Worm (Caenorhabditis elegans) whole organism, L1 larva: ENCODE data around the gene attf-3.

Experiments
- C16A3.4 ChIP-seq: fragments of 150-350 bp; optimal IDR thresholded peaks from 2 replicates; lab custom pipeline; 2014; ENCODE audit warnings: missing biosample characterization, missing genetic modification characterization
- F16B12.6 ChIP-seq: fragments of 150-350 bp; optimal IDR thresholded peaks from 2 replicates; lab custom pipeline; 2014; ENCODE audit warnings: missing biosample characterization, missing genetic modification characterization
- Y116A8C.19 ChIP-seq: sonication (generic microtip); optimal IDR thresholded peaks from 2 replicates; lab custom pipeline; 2016; ENCODE audit warnings: missing compliant biosample characterization, missing genetic modification characterization, borderline replicate concordance
- alr-1 ChIP-seq: fragments of 200-800 bp; sonication (Bioruptor generic); optimal IDR thresholded peaks from 2 replicates; lab custom pipeline; 2018; ENCODE audit warnings: borderline replicate concordance, mild to moderate bottlenecking, missing genetic modification characterization, missing compliant biosample characterization
- aly-2 ChIP-seq: fragments of 150-350 bp; optimal IDR thresholded peaks from 2 replicates; lab custom pipeline; 2014; ENCODE audit warnings: missing biosample characterization, missing genetic modification characterization
- blmp-1 ChIP-seq: fragments of 150-350 bp; optimal IDR thresholded peaks from 2 replicates; lab custom pipeline; 2014; ENCODE audit warnings: missing biosample characterization, missing genetic modification characterization
- ceh-8 ChIP-seq: fragments of 200-800 bp; sonication (Bioruptor generic); optimal IDR thresholded peaks from 2 replicates; lab custom pipeline; 2018; ENCODE audit warnings: mild to moderate bottlenecking, missing genetic modification characterization, moderate library complexity, missing compliant biosample characterization
- ceh-82 ChIP-seq, 3 experiments: fragments of 150-350 bp in 1 of 3; sonication (generic microtip) in 2 of 3; optimal IDR thresholded peaks; 2 replicates each; lab custom pipeline; 2014 to 2017; ENCODE audit warnings: missing biosample characterization in 3 of 3, missing genetic modification characterization in 3 of 3
- ceh-90 ChIP-seq: sonication (generic microtip); optimal IDR thresholded peaks from 2 replicates; lab custom pipeline; 2016; ENCODE audit warnings: missing genetic modification characterization, missing compliant biosample characterization
- dpl-1 ChIP-seq, 3 experiments: fragments of 150-350 bp in 2 of 3; sonication (generic microtip) in 1 of 3; optimal IDR thresholded peaks; 2 replicates each; lab custom pipeline; 2014 to 2017; ENCODE audit warnings: missing biosample characterization in 3 of 3, missing genetic modification characterization in 3 of 3, missing genetic modification reagents in 3 of 3
- dsc-1 ChIP-seq: sonication (generic microtip); optimal IDR thresholded peaks from 2 replicates; lab custom pipeline; 2016; ENCODE audit warnings: mild to moderate bottlenecking, missing genetic modification characterization, missing compliant biosample characterization
- efl-1 ChIP-seq, 4 experiments: fragments of 150-350 bp; optimal IDR thresholded peaks in 3 of 4; peaks in 1 of 4; 1 replicate in 1 of 4; 2 replicates in 3 of 4; lab custom pipeline; 2014; ENCODE audit warnings: missing biosample characterization in 2 of 4, missing genetic modification characterization in 2 of 4, missing genetic modification reagents in 2 of 4
- elt-3 ChIP-seq, 6 experiments: fragments of 150-350 bp in 1 of 6; sonication (generic microtip); optimal IDR thresholded peaks; 2 replicates each; lab custom pipeline; 2017 to 2018; ENCODE audit warnings: missing biosample characterization in 6 of 6, missing genetic modification characterization in 6 of 6, inconsistent platforms in 1 of 6
- ets-5 ChIP-seq: fragments of 200-800 bp; sonication (Bioruptor generic); IDR thresholded peaks from 2 replicates; pipeline ENCODE4 v1.3.6; 2022; ENCODE audit warnings: missing genetic modification characterization, missing compliant biosample characterization
- fkh-10 ChIP-seq: sonication (generic microtip); optimal IDR thresholded peaks from 2 replicates; lab custom pipeline; 2017; ENCODE audit warnings: missing biosample characterization, missing genetic modification reagents, missing genetic modification characterization
- fos-1 ChIP-seq: fragments of 150-350 bp; optimal IDR thresholded peaks from 2 replicates; lab custom pipeline; 2014; ENCODE audit warnings: missing biosample characterization, missing genetic modification characterization
- grh-1 ChIP-seq: fragments of 200-800 bp; sonication (Bioruptor generic); IDR thresholded peaks from 2 replicates; pipeline ENCODE4 v1.3.6; 2022; ENCODE audit warnings: missing genetic modification reagents, missing genetic modification characterization, missing compliant biosample characterization
- hlh-4 ChIP-seq: sonication (generic microtip); optimal IDR thresholded peaks from 2 replicates; lab custom pipeline; 2016; ENCODE audit warnings: mild to moderate bottlenecking, missing genetic modification characterization, missing compliant biosample characterization
- hpl-2 ChIP-seq: fragments of 150-350 bp; optimal IDR thresholded peaks from 2 replicates; lab custom pipeline; 2014; ENCODE audit warnings: missing biosample characterization, missing genetic modification reagents, missing genetic modification characterization
- irx-1 ChIP-seq: sonication (generic microtip); optimal IDR thresholded peaks from 2 replicates; lab custom pipeline; 2016; ENCODE audit warnings: missing genetic modification characterization, missing compliant biosample characterization
- lin-13 ChIP-seq: fragments of 150-350 bp; optimal IDR thresholded peaks from 2 replicates; lab custom pipeline; 2014; ENCODE audit warnings: missing biosample characterization, missing genetic modification reagents, missing genetic modification characterization
- lin-14 ChIP-seq: fragments of 200-800 bp; sonication (Bioruptor generic); optimal IDR thresholded peaks from 2 replicates; lab custom pipeline; 2018; ENCODE audit warnings: mild to moderate bottlenecking, missing genetic modification characterization, moderate library complexity, missing compliant biosample characterization
- lin-35 ChIP-seq, 2 experiments: fragments of 150-350 bp; optimal IDR thresholded peaks; 2 replicates each; lab custom pipeline; 2014; ENCODE audit warnings: missing biosample characterization in 2 of 2, missing genetic modification characterization in 2 of 2, missing genetic modification reagents in 2 of 2
- lin-39 ChIP-seq: fragments of 150-350 bp; optimal IDR thresholded peaks from 2 replicates; lab custom pipeline; 2014; ENCODE audit warnings: missing biosample characterization, missing genetic modification reagents, missing genetic modification characterization
- lir-3 ChIP-seq: sonication (generic microtip); optimal IDR thresholded peaks from 2 replicates; lab custom pipeline; 2016; ENCODE audit warnings: mild to moderate bottlenecking, missing genetic modification characterization, moderate library complexity, missing compliant biosample characterization; ENCODE audit not compliant: poor library complexity
- mab-9 ChIP-seq: fragments of 200-800 bp; sonication (Bioruptor generic); IDR thresholded peaks from 2 replicates; pipeline ENCODE4 v1.3.6; 2022; ENCODE audit warnings: missing genetic modification reagents, missing genetic modification characterization, missing compliant biosample characterization
- mef-2 ChIP-seq: fragments of 150-350 bp; optimal IDR thresholded peaks from 2 replicates; lab custom pipeline; 2014; ENCODE audit warnings: missing biosample characterization, missing genetic modification characterization
- nhr-11 ChIP-seq: fragments of 150-350 bp; optimal IDR thresholded peaks from 2 replicates; lab custom pipeline; 2014; ENCODE audit warnings: missing biosample characterization, missing genetic modification characterization
- nhr-12 ChIP-seq: sonication (generic microtip); optimal IDR thresholded peaks from 2 replicates; lab custom pipeline; 2017; ENCODE audit warnings: missing biosample characterization, missing genetic modification characterization
- nhr-19 ChIP-seq: fragments of 200-800 bp; sonication (Bioruptor generic); conservative IDR thresholded peaks from 2 replicates; pipeline ENCODE4 v1.3.6; 2022; ENCODE audit warnings: missing genetic modification characterization, missing compliant biosample characterization
- nhr-20 ChIP-seq: sonication (generic microtip); optimal IDR thresholded peaks from 2 replicates; lab custom pipeline; 2016; ENCODE audit warnings: mild to moderate bottlenecking, missing genetic modification characterization, missing compliant biosample characterization
- nhr-47 ChIP-seq: sonication (generic microtip); optimal IDR thresholded peaks from 2 replicates; lab custom pipeline; 2016; ENCODE audit warnings: mild to moderate bottlenecking, missing genetic modification characterization, moderate library complexity, missing compliant biosample characterization
- nhr-77 ChIP-seq: fragments of 150-350 bp; optimal IDR thresholded peaks from 2 replicates; lab custom pipeline; 2014; ENCODE audit warnings: missing biosample characterization, missing genetic modification characterization
- nhr-85 ChIP-seq: sonication (generic microtip); peaks from one replicate; lab custom pipeline; 2016; ENCODE audit warnings: missing genetic modification characterization, inconsistent platforms, missing compliant biosample characterization
- nhr-90 ChIP-seq: sonication (generic microtip); optimal IDR thresholded peaks from 2 replicates; lab custom pipeline; 2016; ENCODE audit warnings: mild to moderate bottlenecking, missing genetic modification characterization, missing compliant biosample characterization; ENCODE audit not compliant: poor library complexity
- pqm-1 ChIP-seq: sonication (generic microtip); optimal IDR thresholded peaks from 3 replicates; lab custom pipeline; 2017; ENCODE audit warnings: missing biosample characterization, missing genetic modification characterization
- rnt-1 ChIP-seq: sonication (generic microtip); optimal IDR thresholded peaks from 2 replicates; lab custom pipeline; 2016; ENCODE audit warnings: mild to moderate bottlenecking, missing genetic modification characterization, moderate library complexity, missing compliant biosample characterization
- snpc-4 ChIP-seq: fragments of 150-350 bp; optimal IDR thresholded peaks from 2 replicates; lab custom pipeline; 2014; ENCODE audit warnings: missing biosample characterization, missing genetic modification characterization
- snu-23 ChIP-seq: sonication (generic microtip); optimal IDR thresholded peaks from 2 replicates; lab custom pipeline; 2016; ENCODE audit warnings: missing genetic modification characterization, missing compliant biosample characterization
- sox-4 ChIP-seq: sonication (generic microtip); optimal IDR thresholded peaks from 2 replicates; lab custom pipeline; 2016; ENCODE audit warnings: missing genetic modification characterization, missing compliant biosample characterization
- sptf-1 ChIP-seq: fragments of 150-350 bp; optimal IDR thresholded peaks from 2 replicates; lab custom pipeline; 2014; ENCODE audit warnings: missing biosample characterization, missing genetic modification characterization
- sup-37 ChIP-seq: fragments of 200-800 bp; sonication (Bioruptor generic); optimal IDR thresholded peaks from 2 replicates; lab custom pipeline; 2018; ENCODE audit warnings: mild to moderate bottlenecking, missing genetic modification characterization, missing compliant biosample characterization
- swsn-7 ChIP-seq: sonication (generic microtip); optimal IDR thresholded peaks from 2 replicates; lab custom pipeline; 2016; ENCODE audit warnings: missing genetic modification characterization, missing compliant biosample characterization
- unc-30 ChIP-seq: sonication (generic microtip); optimal IDR thresholded peaks from 2 replicates; lab custom pipeline; 2017; ENCODE audit warnings: missing biosample characterization, missing genetic modification characterization
- unc-62 ChIP-seq: fragments of 150-350 bp; optimal IDR thresholded peaks from 2 replicates; lab custom pipeline; 2014; ENCODE audit warnings: missing biosample characterization, missing genetic modification reagents, missing genetic modification characterization
- unc-86 ChIP-seq: sonication (generic microtip); optimal IDR thresholded peaks from 2 replicates; lab custom pipeline; 2016; ENCODE audit warnings: missing genetic modification characterization, missing compliant biosample characterization
- unc-98 ChIP-seq: fragments of 200-800 bp; sonication (Bioruptor generic); IDR thresholded peaks from 2 replicates; pipeline ENCODE4 v1.3.6; 2022; ENCODE audit warnings: missing genetic modification characterization, missing compliant biosample characterization
- zag-1 ChIP-seq: fragments of 150-350 bp; optimal IDR thresholded peaks from 2 replicates; lab custom pipeline; 2014; ENCODE audit warnings: missing biosample characterization, missing genetic modification characterization
- ztf-11 ChIP-seq, 2 experiments: sonication (generic microtip); optimal IDR thresholded peaks; 2 replicates each; lab custom pipeline; 2016 to 2017; ENCODE audit warnings: missing genetic modification characterization in 2 of 2, missing biosample characterization in 1 of 2, missing compliant biosample characterization in 1 of 2

attf-3 gene

ce11 chrIII:67025-67424, 19.2 kb downstream of the attf-3 start (continued):
- TF ChIP-seq snpc-4 (no peak), nhr-85 (tag; lab: Kevin White, UChicago) (peak; percentile 45), efl-1 (optimal IDR thresholded peaks at IDR 0.05; lab: Kevin White, UChicago) (peak in 1 of 2 experiments; percentile 24), efl-1 (GFP tag; optimal IDR thresholded peaks at IDR 0.05 in 1 of 2; lab: Kevin White, UChicago) (no peak), elt-3 (tag; optimal IDR thresholded peaks at IDR 0.05; lab: Kevin White, UChicago) (no peak), sox-4 (no peak), sup-37 (no peak), nhr-77 (tag; lab: Kevin White, UChicago) (no peak), rnt-1 (tag; lab: Kevin White, UChicago) (peak; percentile 38), F16B12.6 (no peak), aly-2 (tag; lab: Kevin White, UChicago) (no peak), hlh-4 (no peak), ztf-11 (tag; optimal IDR thresholded peaks at IDR 0.05; lab: Kevin White, UChicago) (no peak), nhr-12 (tag; lab: Kevin White, UChicago) (no peak), blmp-1 (tag; lab: Kevin White, UChicago) (peak; percentile 52), lin-35 (GFP tag; optimal IDR thresholded peaks at IDR 0.05; lab: Kevin White, UChicago) (peak in 1 of 2 experiments; percentile 10), dsc-1 (tag; lab: Kevin White, UChicago) (no peak), unc-86 (tag; lab: Kevin White, UChicago) (no peak), swsn-7 (peak; percentile 43), nhr-20 (tag; lab: Kevin White, UChicago) (peak; percentile 48), alr-1 (tag; lab: Kevin White, UChicago) (no peak), mef-2 (tag; lab: Kevin White, UChicago) (no peak), Y116A8C.19 (tag; lab: Kevin White, UChicago) (no peak), lir-3 (no peak), sptf-1 (tag; lab: Kevin White, UChicago) (no peak), nhr-19 (GFP tag; lab: Robert Waterston, UW) (peak; percentile 59; the same call in 1 of the 2 replicates)

- peak; percentile 1 for TF ChIP-seq rnt-1 (tag; lab: Kevin White, UChicago)
- TF ChIP-seq zag-1 (tag; lab: Kevin White, UChicago): no peak
- TF ChIP-seq, all 84 proteins: peak for 1
These were observed 20.0 kb downstream of the attf-3 start, which contains the start of gene pck-1 for ce11 chrIII:66160-66559. Gene pck-1, minus strand, starts transcription at chrIII:66260.

ce11 chrIII:65626-65937, 20.6 kb downstream of the attf-3 start:
- TF ChIP-seq swsn-7 (no peak), rnt-1 (tag; lab: Kevin White, UChicago) (peak; percentile 54), unc-98 (GFP tag; lab: Robert Waterston, UW) (no peak), pqm-1 (tag; lab: Kevin White, UChicago) (no peak), mab-9 (no peak), lin-39 (tag; lab: Kevin White, UChicago) (no peak), lin-14 (GFP tag; lab: Kevin White, UChicago) (peak; percentile 64), ceh-82 (tag; optimal IDR thresholded peaks at IDR 0.05; lab: Kevin White, UChicago) (no peak), nhr-90 (tag; lab: Kevin White, UChicago) (no peak), nhr-11 (tag; lab: Kevin White, UChicago) (no peak), sox-4 (no peak), fos-1 (tag; lab: Kevin White, UChicago) (no peak), snu-23 (GFP tag; lab: Kevin White, UChicago) (peak; percentile 45), lin-35 (GFP tag; optimal IDR thresholded peaks at IDR 0.05; lab: Kevin White, UChicago) (no peak), ets-5 (GFP tag; lab: Robert Waterston, UW) (no peak), fkh-10 (GFP tag; lab: Kevin White, UChicago) (no peak), dpl-1 (GFP tag; optimal IDR thresholded peaks at IDR 0.05; lab: Kevin White, UChicago) (no peak), ztf-11 (tag; optimal IDR thresholded peaks at IDR 0.05; lab: Kevin White, UChicago) (no peak), irx-1 (no peak), dsc-1 (tag; lab: Kevin White, UChicago) (no peak), Y116A8C.19 (tag; lab: Kevin White, UChicago) (no peak), lin-13 (GFP tag; lab: Kevin White, UChicago) (no peak), unc-86 (tag; lab: Kevin White, UChicago) (no peak), unc-30 (tag; lab: Kevin White, UChicago) (no peak), ceh-90 (no peak), C16A3.4 (tag; lab: Kevin White, UChicago) (no peak), sup-37 (no peak), grh-1 (no peak), unc-62 (GFP tag; lab: Kevin White, UChicago) (no peak), ceh-8 (GFP tag; lab: Kevin White, UChicago) (no peak), hpl-2 (GFP tag; lab: Kevin White, UChicago) (no peak), mef-2 (tag; lab: Kevin White, UChicago) (no peak), nhr-47 (tag; lab: Kevin White, UChicago) (no peak)
